Worm (Caenorhabditis elegans): Measurements from ENCODE around the gene C37C3.12.

Gene C37C3.12

DNA sequence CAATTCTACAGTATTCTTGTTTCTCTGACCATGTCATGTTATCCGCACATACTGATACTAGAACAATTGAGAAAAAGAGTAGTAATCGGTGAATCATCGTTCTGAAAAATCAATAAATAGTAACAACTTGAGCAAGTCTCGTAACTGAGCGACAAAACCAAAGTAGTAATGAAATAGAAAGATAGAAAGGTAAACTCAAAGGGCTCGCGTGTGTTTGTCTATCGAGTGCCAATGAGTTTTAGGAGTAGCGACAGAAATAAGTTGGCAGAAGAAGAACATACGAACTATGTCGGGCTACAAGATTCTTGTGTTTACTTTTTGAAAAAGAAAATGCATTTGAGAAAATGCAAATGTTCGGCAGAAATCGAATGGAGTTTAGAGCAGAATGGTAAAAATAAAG is at the start of gene C37C3.12:
Gene C37C3.12, minus strand, starts transcription at position 101 of the 400 bp plus-strand sequence.
- no peak for TF ChIP-seq unc-62 (GFP tag; optimal IDR thresholded peaks at IDR 0.05)

DNA sequence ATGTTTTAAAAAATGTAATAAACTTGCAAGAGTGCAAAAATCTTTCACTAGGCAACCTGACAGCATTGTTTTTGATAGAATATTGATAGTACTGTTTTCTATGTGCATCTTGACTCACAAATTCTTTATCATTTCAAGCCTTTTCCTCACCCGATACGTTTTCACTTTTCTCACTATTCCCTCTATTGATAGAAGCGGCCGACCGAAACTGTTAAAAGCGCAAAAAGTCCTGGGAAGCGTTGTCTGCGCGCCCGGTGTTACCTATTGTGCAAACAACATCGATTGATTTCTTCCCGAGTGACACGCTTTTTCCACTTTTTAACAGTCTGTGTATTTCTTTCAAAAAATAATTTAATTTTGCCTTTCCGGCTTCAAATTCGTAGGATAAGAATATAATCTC is 48.7 kb upstream of the C37C3.12 start:
- TF ChIP-seq unc-62 (GFP tag; optimal IDR thresholded peaks at IDR 0.05), result no peak

DNA sequence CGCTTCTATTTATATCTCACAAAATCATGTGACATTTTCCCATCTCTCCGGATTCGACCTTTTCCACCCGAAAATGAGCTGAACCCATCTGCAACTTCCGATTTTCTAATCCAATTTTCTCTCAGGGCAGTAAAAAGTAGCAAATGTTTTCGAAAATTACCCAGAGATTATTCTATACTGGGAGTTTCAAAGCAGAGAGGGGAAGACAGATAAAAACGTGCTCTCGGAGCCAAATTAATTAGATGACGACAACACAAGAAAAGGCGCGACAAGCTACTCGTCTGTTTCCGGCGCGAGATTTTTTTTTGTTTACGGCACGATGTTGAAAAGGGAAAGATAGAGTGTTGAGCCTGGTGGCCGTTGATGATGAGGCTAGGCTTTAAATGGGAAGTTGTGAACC is 45.1 kb upstream of the C37C3.12 start:
- TF ChIP-seq unc-62 (GFP tag; optimal IDR thresholded peaks at IDR 0.05), result no peak

DNA sequence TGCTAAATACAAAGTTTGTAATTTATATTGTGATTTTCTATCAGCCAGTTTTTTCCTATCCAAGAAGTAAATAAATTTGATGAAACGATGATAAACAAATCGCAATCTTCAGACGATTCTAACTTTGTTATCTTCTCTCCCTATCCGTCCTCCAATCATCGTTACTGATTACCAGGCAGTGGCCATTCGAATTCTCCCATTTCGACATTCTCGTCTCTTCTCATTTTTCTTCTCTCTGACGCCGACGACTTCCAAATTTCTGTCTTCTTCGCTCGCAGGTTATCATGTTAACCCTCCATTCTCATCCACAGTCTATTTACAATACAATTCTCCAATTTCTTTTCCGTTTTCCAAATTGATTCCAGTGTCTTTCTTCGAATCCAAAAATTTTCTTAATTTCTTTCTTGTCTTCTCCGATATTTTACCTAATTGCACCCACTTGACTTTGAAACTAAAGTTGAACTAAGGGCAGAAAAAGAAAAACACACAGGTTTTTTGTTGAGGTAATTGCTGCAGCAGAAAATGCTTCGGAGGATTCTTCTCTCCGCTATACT is 39.1 kb upstream of the C37C3.12 start, which contains the start of gene F40A3.2:
Gene F40A3.2, plus strand, starts transcription at position 504 of the 554 bp plus-strand sequence.
- no peak for TF ChIP-seq unc-62 (GFP tag; optimal IDR thresholded peaks at IDR 0.05)

DNA sequence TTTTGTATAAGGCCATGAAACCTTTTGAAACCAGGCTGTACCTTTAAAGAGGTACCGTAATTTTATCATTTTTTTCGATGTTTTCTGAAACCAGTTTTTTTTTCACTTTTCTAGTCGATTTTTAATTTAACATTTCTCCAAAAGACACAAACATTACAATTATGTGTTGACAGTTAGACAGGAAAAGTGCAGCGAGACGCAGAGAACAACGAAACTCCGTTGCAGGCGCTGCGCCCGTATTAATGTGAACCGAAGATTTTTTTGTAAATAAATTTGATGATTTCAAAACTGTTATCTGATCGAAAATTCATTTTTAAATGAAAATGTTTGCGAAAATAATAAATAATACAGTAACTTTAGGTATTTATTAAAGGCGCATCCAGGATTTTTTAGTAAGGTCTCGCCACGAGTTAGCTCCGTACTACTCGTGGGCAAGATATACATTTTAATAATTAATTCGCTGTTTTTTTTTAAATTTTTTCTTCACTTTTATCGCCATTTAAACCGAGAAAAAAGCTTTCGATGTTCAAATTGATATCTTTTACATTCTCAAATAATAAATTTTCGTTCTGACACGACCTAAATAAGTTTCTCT is 37.6 kb upstream of the C37C3.12 start, which contains the start of gene F40A3.3:
Gene F40A3.3, plus strand, starts transcription at position 564 of the 595 bp plus-strand sequence.
- TF ChIP-seq unc-62 (GFP tag; optimal IDR thresholded peaks at IDR 0.05), result no peak

DNA sequence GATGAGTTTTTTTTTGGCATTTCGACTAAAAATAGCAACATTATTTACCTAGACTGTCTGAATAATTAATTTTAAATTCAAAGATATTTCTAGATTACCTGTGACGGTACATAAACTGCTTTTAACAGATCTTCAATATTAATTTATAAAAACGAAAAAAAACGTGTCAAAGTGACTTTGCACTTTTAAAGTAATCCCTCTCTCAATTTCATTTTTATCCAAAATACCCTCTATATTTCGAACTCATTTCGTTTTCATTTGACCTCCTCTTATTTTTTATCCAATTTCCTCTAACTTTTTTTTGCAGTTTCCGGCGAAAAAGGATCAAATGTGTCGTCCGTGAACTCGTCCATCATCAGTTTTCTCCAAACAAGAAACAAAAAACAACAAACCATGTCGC is 36.1 kb upstream of the C37C3.12 start, which contains the start of gene F40A3.4:
Gene F40A3.4, plus strand, starts transcription at position 301 of the 400 bp plus-strand sequence.
- no peak for TF ChIP-seq unc-62 (GFP tag; optimal IDR thresholded peaks at IDR 0.05)

DNA sequence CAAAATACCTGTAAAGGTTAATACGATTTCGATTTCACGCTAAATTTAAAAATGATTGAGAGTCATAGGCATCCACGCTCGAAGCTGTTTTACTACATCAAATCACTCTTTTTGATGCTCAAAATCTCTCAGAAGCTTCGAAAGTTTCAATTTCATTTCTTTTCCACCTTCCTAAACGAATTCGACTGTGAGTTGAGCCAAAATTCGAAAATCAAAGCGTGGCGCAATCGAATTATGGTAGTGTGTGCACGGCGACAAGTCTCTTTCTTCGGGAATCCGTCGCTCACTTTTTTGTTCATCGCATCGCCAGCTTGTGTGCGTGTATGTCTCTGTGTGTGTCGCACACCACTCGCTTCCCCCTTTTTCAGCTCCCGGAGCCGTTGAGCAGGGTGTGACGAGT is 33.6 kb upstream of the C37C3.12 start:
- TF ChIP-seq unc-62 (GFP tag; optimal IDR thresholded peaks at IDR 0.05), result no peak

DNA sequence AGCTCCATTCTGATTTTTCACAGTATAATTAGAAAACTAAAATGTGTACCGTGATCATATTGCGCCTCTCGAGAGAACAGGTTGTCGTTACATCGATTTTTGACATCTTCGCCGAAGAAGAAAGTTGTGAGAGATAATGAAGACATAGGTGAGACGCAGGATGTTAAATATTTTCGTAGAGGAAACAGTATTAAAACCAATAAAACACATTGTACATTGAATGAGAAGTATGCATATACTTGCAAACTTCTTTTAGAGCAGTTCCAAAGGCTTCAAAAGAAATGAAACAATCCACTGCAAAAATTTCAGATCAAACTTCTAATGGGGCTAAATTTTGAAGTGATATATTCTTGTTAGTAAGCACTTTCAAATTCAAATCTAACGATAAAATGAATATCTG is 31.3 kb upstream of the C37C3.12 start, which contains the start of gene nipi-4:
Gene nipi-4, minus strand, starts transcription at position 101 of the 400 bp plus-strand sequence.
- TF ChIP-seq unc-62 (GFP tag; optimal IDR thresholded peaks at IDR 0.05), result no peak

DNA sequence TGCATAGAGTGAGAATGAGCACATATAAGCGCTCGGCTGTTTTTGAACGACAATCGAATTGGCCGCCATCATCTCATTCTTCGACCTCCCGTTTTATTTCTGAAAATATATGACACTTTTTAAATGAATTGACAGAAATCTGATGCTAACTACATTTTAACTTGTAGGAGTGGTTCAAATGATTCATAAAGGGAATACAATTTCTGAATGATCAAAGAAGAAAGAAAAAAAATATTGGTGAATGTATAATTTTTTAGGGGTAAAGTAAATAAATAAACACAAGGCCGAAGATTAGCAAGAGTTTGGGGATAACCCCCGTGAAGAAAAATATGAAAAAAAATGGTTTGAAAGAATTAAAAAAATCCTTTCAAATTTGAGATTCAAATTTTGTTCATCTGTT is 25.3 kb upstream of the C37C3.12 start, which contains the start of gene C37C3.11:
Gene C37C3.11, minus strand, starts transcription at position 101 of the 400 bp plus-strand sequence.
- no peak for TF ChIP-seq unc-62 (GFP tag; optimal IDR thresholded peaks at IDR 0.05)

DNA sequence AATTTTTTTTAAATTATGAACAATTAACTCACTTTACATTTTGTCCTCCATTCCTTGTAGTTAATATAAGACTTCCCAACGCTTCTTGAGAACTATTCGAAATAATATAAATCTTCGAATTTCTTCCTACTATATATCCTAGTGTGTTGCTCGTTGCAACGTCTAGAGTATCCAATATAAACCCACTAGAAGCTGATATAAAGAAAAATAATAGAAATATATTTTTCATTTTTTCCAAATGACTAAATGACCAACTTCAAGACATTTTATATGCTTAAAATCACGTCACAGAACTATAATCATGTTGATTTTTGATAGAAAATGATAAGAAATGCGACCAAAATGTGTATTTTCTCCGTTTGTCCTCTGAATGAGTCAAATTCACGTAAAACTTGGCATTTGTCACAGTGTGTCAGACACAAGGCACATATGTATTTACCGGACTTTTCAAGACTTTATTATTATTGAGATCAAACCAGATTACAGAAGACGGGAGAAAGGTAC is 23.7 kb upstream of the C37C3.12 start, which contains the start of gene C37C3.10:
Gene C37C3.10, minus strand, starts transcription at position 51 of the 504 bp plus-strand sequence.
- no peak for TF ChIP-seq unc-62 (GFP tag; optimal IDR thresholded peaks at IDR 0.05)

DNA sequence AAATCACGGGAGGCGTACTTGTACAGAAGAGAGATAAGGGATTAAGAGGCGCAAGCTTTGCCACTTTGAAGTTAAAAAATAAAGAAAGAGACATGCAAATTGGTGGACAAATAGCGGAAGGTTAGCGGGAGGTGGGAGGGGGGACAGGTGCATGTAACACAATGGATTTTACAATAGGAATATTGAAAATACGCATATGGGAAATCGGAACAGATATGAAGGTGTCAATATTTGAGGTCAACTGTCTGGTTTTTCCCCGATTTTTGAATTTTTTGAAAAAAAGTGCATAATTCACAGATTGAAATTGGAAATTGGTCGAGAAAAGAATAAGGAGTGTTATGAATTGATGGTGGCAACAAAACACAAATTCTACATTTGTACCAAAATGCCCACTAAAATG is 22.4 kb upstream of the C37C3.12 start, which contains the start of gene C37C3.17:
Gene C37C3.17, minus strand, starts transcription at position 101 of the 400 bp plus-strand sequence.
- TF ChIP-seq unc-62 (GFP tag; optimal IDR thresholded peaks at IDR 0.05), result no peak

DNA sequence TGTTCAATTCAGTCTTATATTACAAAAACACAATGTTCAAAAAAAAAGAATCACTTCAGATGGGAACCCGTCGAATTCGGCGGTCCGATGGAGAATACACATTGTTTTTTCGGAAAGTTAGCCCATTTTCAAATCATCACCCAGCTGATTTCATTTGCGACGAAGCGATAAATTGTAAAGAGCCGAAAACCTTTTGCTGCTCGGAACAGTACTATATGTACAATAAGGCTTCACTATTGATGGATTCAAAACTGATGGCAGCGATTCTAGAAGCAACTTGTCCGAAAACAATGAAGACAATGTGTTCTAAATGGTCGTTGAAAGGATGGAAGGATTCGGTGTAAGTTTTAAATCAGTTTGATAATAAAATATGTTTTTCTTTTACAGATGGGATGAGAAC is 18.5 kb upstream of the C37C3.12 start, which contains the start of gene C37C3.1:
Gene C37C3.1, plus strand, starts transcription at position 33 of the 400 bp plus-strand sequence.
- TF ChIP-seq unc-62 (GFP tag; optimal IDR thresholded peaks at IDR 0.05), result no peak

DNA sequence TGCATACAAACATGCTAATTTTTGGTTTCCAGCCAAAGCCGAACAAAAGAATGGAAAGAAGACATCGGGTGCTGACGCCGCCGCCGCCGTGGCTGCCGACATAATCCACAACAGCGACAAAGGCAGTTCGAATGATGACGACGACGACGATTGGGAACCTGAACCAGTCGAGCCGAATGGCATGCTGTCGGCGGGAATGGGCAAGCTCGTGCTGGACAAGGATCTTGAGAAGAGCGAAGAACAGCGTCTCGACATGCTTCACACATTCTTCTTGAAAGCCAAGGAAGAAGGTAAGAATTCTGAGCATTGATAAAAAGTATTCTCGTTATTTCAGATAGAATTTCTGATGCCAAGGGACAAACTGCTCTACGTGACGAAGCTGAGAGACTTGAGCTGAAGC is 17.3 kb upstream of the C37C3.12 start:
- TF ChIP-seq unc-62 (GFP tag; optimal IDR thresholded peaks at IDR 0.05), result no peak

DNA sequence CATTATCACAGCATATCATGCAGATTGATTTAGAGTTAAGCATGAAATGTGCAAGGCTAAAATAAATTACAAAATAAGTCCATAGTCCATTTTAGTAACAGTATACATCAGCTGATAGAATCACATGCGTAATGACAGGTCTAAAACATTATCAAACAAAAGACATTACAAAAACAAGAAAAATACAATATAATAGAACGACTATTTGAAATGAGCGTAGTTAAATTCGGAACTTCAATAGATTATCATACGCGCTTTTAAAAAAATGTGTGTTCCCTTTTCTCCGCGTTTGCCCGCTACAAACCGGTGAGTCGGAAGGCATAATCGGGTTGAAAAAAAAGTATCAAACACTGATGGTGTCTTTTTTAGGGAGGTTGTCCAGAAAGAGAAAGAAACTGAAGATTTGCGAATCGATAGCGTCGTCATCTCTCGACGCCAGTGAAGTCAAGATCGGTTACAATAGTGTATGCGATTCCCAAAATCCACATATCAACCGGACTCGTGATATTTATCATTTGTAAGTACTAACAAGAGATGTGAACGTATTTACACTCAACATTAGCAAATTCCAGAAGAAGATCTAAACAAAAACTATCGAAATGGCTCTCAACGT is 16.1 kb upstream of the C37C3.12 start, which contains the start of gene C37C3.2:
Gene C37C3.2, plus strand, starts transcription at position 563 of the 613 bp plus-strand sequence.
- TF ChIP-seq unc-62 (GFP tag; optimal IDR thresholded peaks at IDR 0.05), result no peak

DNA sequence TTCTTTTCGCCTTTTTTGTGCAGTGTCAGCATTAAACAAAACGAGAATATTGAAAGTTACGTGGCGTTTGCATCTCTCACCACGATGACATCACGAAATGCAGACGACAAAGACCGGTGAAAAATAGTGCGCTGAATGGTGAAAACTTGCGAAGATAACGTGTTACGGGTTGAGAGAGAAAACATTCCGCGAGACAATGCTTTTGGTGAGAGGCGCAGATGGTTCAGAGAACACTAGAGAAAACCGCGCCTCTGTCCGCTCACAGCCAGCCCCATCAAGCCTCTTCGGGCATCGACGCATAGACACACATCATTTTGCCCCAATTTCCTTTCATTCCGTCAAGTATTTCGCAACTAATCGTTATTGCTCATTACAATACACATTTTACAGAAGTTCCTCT is 15.2 kb upstream of the C37C3.12 start, which contains the start of the genes C37C3.9 and C37C3.18:
Gene C37C3.9, minus strand, starts transcription at position 98 of the 400 bp plus-strand sequence.
Gene C37C3.18, plus strand, starts transcription at position 391 of the 400 bp plus-strand sequence.
- TF ChIP-seq unc-62 (GFP tag; optimal IDR thresholded peaks at IDR 0.05), result no peak

DNA sequence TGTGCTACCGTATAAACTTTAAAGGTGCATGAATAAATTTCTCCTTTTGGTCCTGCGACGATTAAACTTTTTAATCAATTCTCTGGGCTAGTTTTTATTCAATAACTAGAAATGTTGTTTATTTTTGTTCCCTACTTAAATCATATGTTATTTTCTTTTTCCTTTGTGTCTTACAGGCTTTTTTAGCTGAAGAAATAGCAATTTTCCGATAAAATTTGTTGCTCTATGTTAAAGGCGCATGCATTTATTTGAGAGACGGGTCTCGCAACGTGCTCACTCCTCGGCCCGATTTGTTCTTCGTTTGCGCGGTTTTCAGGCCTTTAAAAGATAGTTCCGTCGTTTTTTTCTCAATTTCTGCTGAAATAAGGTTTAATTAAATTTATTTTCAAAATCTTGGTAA is 14.5 kb upstream of the C37C3.12 start:
- no peak for TF ChIP-seq unc-62 (GFP tag; optimal IDR thresholded peaks at IDR 0.05)

Measured in whole organism, dauer.